Worm (Caenorhabditis elegans) whole organism, L4/young adult: ENCODE results near the gene str-8.
"Not testable (repeated sequence)": the region's sequence is repeated elsewhere in the genome, so short reads cannot be mapped to it uniquely, and the experiment has no call there.

Source experiments
- W03F9.2 ChIP-seq: fragments of 150-350 bp; optimal IDR thresholded peaks from 2 replicates; lab custom pipeline; 2014; ENCODE audit warnings: missing biosample characterization, missing genetic modification characterization
- dao-5 ChIP-seq: sonication (generic microtip); optimal IDR thresholded peaks from 2 replicates; lab custom pipeline; 2016; ENCODE audit warnings: missing genotype, missing genetic modification characterization, moderate library complexity, missing compliant biosample characterization
- him-1 ChIP-seq: sonication (generic microtip); optimal IDR thresholded peaks from 2 replicates; lab custom pipeline; 2016; ENCODE audit warnings: missing genotype, missing genetic modification reagents, missing genetic modification characterization, missing compliant biosample characterization

str-8 gene

ce11 chrV:15754731-15755130, at the start of gene str-8:
str-8 (plus strand) TSS chrV:15755031.
- TF ChIP-seq dao-5; W03F9.2 (tag; lab: Kevin White, UChicago); him-1 (tag; lab: Kevin White, UChicago): not testable (repeated sequence)

ce11 chrV:15707982-15708381, 46.8 kb upstream of the str-8 start:
- TF ChIP-seq him-1 (tag; lab: Kevin White, UChicago) (no peak), dao-5 (no peak), W03F9.2 (tag; lab: Kevin White, UChicago) (no peak)

ce11 chrV:15710401-15710800, 44.4 kb upstream of the str-8 start, which contains the start of gene Y6E2A.1:
Y6E2A.1 (minus strand) TSS chrV:15710501.
- TF ChIP-seq him-1 (tag; lab: Kevin White, UChicago) (no peak), W03F9.2 (tag; lab: Kevin White, UChicago) (no peak), dao-5 (no peak)

- TF ChIP-seq W03F9.2 (tag; lab: Kevin White, UChicago), result no peak
- no peak for TF ChIP-seq dao-5
- TF ChIP-seq him-1 (tag; lab: Kevin White, UChicago), result no peak
Measured at ce11 chrV:15711898-15712297, 42.9 kb upstream of the str-8 start, which contains the start of gene str-101. str-101 (minus strand) TSS chrV:15711998.

ce11 chrV:15712385-15712784, 42.4 kb upstream of the str-8 start:
- TF ChIP-seq W03F9.2 (tag; lab: Kevin White, UChicago), result no peak
- no peak for TF ChIP-seq him-1 (tag; lab: Kevin White, UChicago)
- TF ChIP-seq dao-5, result no peak

ce11 chrV:15715636-15716035, 39.2 kb upstream of the str-8 start:
- no peak for TF ChIP-seq W03F9.2 (tag; lab: Kevin White, UChicago)

ce11 chrV:15716679-15717078, 38.2 kb upstream of the str-8 start, which contains the start of gene Y6E2A.4:
Y6E2A.4 (minus strand) TSS chrV:15716779.
- no peak for TF ChIP-seq him-1 (tag; lab: Kevin White, UChicago)
- TF ChIP-seq W03F9.2 (tag; lab: Kevin White, UChicago), result no peak
- no peak for TF ChIP-seq dao-5

ce11 chrV:15718562-15718961, 36.3 kb upstream of the str-8 start, which contains the start of gene Y6E2A.5:
Y6E2A.5 (minus strand) TSS chrV:15718662.
- TF ChIP-seq dao-5, result no peak
- TF ChIP-seq him-1 (tag; lab: Kevin White, UChicago), result no peak
- TF ChIP-seq W03F9.2 (tag; lab: Kevin White, UChicago), result no peak

- TF ChIP-seq him-1 (tag; lab: Kevin White, UChicago) (no peak), dao-5 (no peak), W03F9.2 (tag; lab: Kevin White, UChicago) (no peak)
Measured at ce11 chrV:15719570-15719969, 35.3 kb upstream of the str-8 start, which contains the start of gene Y6E2A.7. Y6E2A.7 (plus strand) TSS chrV:15719870.

ce11 chrV:15721431-15721830, 33.4 kb upstream of the str-8 start:
- no peak for TF ChIP-seq him-1 (tag; lab: Kevin White, UChicago)
- TF ChIP-seq W03F9.2 (tag; lab: Kevin White, UChicago), result no peak
- no peak for TF ChIP-seq dao-5

- no peak for TF ChIP-seq dao-5
- no peak for TF ChIP-seq him-1 (tag; lab: Kevin White, UChicago)
- TF ChIP-seq W03F9.2 (tag; lab: Kevin White, UChicago), result no peak
Measured at ce11 chrV:15721888-15722287, 32.9 kb upstream of the str-8 start, which contains the start of gene srh-140. srh-140 (plus strand) TSS chrV:15722188.

ce11 chrV:15726610-15727009, 28.2 kb upstream of the str-8 start, which contains the start of the genes irld-57 and sfxn-1.3:
irld-57 (minus strand) TSS chrV:15726710.
sfxn-1.3 (plus strand) TSS chrV:15726841.
- no peak for TF ChIP-seq dao-5
- no peak for TF ChIP-seq W03F9.2 (tag; lab: Kevin White, UChicago)
- no peak for TF ChIP-seq him-1 (tag; lab: Kevin White, UChicago)

ce11 chrV:15730459-15730858, 24.4 kb upstream of the str-8 start, which contains the start of gene Y6E2A.10:
Y6E2A.10 (minus strand) TSS chrV:15730559.
- TF ChIP-seq W03F9.2 (tag; lab: Kevin White, UChicago) (no peak), him-1 (tag; lab: Kevin White, UChicago) (no peak), dao-5 (no peak)

- TF ChIP-seq dao-5, result no peak
- no peak for TF ChIP-seq W03F9.2 (tag; lab: Kevin White, UChicago)
- no peak for TF ChIP-seq him-1 (tag; lab: Kevin White, UChicago)
Measured at ce11 chrV:15732209-15732608, 22.6 kb upstream of the str-8 start, which contains the start of gene str-38. str-38 (minus strand) TSS chrV:15732309.

- no peak for TF ChIP-seq dao-5
- TF ChIP-seq him-1 (tag; lab: Kevin White, UChicago), result no peak
- no peak for TF ChIP-seq W03F9.2 (tag; lab: Kevin White, UChicago)
Measured at ce11 chrV:15733020-15733419, 21.8 kb upstream of the str-8 start.
